Fruit fly (Drosophila melanogaster): ENCODE results near the gene crq.

The crq gene

DNA sequence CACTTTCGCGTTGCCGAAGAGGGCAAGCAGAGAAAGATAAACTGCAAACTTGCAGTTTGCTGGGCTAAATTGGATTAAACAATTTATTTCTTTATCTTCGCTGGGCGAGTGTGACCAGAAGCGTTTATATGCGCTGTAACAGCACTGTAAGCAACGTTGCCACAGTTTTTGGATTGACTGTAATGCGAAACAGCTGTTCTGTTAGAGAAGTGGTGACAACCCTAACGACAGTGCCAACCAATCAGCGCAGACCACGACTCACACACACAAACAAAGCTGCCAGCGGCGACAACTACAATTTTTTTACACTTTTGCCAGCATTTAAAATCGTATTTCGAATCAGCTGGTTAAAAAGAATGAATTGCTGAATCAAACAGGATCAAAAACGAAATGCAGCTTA lies at the start of gene crq, which contains the start of gene shv:
Gene crq, minus strand, starts transcription at position 153 of the 400 bp plus-strand sequence.
Gene shv, plus strand, starts transcription at position 237 of the 400 bp plus-strand sequence.
- TF ChIP-seq CG17801 (GFP tag; optimal IDR thresholded peaks at IDR 0.05; ENCODE audit: partially characterized antibody): peak; percentile 62

DNA sequence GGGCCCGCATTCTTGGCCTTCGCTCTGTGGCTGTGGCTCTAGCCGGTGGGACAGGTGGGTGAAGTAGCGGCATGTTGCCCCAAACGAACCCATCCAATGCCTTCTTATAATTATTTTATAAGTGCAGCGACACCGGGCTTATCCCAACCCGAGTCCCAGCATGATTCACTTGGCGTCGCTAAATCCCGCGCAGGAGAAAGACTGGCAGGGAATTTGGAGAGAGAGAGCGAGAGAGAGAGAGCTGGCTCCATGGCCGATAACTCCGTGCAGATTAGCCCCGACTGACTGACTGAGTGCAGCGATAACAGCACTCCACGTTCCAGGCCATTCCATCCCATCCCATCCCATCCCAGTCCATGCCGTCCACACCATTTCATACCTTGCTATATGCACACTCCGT lies 48.8 kb upstream of the crq start:
- no peak for TF ChIP-seq CG17801 (GFP tag; optimal IDR thresholded peaks at IDR 0.05; ENCODE audit: partially characterized antibody)

DNA sequence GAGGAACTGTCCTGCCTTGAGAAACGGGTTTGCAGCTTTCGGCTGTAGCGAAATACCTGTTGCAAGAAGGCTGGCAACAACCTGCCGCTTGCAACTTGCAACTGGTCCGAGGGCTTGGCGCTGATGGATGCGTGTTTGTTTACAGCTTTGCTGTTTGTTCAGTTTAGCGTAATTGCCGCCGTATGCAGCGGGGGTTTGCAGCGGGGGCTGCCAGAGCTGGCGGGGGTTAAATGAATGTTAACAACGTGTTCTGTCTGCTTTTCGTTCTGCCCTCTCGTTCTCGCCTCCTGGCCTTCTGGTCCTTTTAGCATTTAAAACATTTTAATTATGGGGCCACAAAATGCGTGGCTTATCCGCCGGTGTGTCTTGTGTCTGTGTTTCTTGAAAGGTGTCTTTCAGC lies 47.1 kb upstream of the crq start:
- TF ChIP-seq CG17801 (GFP tag; optimal IDR thresholded peaks at IDR 0.05; ENCODE audit: partially characterized antibody): no peak

DNA sequence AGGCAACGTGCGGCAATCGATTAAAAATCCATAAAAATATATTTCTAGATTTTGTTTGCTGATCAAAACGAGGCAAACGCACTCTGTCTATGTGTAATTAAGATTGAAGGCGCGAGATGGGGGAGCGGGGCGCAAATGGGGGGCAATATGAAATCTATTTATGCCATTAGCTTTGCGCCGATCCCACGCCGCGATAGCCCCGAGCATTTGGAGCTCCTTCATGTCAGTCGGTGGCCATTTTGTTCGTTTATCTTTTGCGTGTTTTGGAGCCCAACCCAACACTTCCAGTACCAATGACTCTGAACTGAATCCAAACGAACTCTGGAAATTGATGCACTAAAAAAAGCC lies 45.6 kb upstream of the crq start:
- no peak for TF ChIP-seq CG17801 (GFP tag; optimal IDR thresholded peaks at IDR 0.05; ENCODE audit: partially characterized antibody)

DNA sequence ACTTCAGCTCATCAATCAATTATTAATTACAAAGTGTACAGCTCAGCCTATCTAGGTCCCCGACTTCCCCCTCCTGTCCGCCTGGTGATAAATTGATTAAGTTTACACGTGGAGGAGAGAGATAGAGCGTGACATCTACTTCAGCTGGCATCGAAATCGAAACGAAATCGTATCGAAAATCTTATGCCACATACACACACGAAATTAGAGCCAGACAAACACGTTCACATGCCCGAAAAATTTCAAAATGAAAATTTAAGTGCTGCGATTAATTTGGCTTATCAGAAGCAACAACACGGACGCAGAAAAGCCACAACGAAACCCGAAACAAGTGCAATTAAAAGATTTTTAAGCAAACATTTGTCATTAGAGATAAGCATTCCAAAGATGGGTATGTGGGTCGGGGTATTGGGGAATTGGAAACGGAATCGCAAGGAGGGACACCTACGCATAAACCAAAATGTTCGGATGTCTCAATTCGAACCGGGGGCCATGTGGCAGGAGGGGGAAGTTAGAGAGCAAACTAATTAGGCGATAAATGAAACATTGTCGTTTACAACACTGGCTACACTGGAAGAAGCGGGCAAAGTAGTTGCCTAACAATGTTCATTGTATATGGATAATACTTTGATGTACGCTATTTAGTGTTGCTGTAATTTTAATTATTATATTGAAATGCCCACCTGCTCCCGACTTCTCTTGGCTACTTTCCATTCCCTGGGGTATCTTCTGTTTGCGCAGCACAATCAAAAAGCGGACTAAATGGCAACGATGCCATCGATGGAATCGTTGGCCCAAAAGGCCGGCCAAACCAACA lies 45.0 kb upstream of the crq start:
- no peak for TF ChIP-seq CG17801 (GFP tag; optimal IDR thresholded peaks at IDR 0.05; ENCODE audit: partially characterized antibody)

DNA sequence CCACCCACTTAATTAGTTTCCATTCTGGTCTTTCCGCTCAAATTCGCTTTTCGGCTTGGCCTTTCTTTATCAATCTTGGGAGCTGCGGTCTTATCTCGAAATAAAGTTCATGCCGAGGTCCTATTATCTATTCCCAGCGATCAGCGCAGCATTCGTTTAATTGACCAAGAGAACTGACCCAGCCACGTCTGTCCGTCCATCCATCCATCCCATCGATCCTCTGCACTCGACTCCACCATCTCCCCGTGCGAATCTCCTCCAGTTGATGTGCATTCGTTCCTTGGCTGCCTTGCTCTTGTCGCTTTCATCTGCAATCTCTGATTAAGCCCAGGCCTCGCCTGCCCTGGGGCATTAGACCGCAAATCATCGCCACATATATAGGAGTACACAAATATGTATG lies 44.0 kb upstream of the crq start:
- no peak for TF ChIP-seq CG17801 (GFP tag; optimal IDR thresholded peaks at IDR 0.05; ENCODE audit: partially characterized antibody)

DNA sequence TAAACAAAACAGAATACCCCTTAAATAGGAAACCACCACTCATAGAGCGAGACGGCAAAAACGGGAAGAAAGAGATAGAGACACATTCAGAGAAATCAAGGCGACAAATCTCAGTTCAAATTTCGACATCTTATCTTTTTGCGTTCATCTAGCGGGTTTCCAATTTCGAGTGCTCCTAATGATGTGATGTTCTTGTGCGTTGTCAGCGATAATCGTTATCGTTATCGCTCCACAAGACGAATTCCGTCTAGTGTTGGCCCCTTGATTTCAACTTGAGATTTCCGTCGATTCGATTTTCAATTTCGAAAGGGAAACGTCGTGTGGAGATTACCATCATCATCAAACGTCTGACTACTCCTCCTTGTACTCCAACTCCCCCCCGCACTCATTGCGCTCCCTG lies 43.6 kb upstream of the crq start:
- no peak for TF ChIP-seq CG17801 (GFP tag; optimal IDR thresholded peaks at IDR 0.05; ENCODE audit: partially characterized antibody)

DNA sequence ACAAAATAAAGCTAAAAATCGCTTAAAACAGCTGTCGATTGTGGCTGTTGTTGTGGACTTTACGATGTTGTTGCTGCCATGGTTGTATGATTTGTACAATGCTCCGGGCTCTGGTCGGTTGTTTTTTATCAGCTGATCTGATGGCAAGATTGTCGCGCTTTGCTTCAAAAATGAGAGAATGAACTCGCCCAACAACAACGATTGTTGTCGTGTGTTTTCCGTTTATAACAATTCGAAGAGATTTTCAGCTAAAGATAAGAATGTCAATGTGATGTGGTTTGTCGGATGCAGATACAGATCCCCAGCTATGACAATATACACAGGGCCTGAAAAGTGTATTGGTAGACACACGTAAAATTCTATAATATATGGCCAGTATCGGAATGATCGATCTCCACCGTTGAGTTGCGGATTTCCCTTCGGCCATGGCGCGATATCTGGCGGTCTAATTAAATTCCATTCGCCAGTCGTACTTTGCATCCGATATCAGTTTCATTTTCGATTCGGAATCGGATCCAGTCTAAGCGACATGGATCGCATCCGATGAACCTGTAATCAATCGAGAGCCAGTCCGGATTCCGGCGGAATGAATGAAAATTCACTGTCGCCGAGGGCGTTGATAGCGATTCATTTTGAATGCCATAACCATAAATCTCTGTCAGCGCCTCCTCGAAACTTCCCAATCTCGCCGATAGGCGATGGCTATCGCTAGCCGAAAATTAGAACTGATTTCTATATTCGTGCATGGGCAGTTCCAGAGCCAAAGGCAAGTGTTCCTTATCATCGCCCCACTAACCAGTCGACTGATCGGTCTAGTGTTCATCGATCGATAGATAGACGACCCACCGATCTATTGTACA lies 42.8 kb upstream of the crq start:
- no peak for TF ChIP-seq CG17801 (GFP tag; optimal IDR thresholded peaks at IDR 0.05; ENCODE audit: partially characterized antibody)

DNA sequence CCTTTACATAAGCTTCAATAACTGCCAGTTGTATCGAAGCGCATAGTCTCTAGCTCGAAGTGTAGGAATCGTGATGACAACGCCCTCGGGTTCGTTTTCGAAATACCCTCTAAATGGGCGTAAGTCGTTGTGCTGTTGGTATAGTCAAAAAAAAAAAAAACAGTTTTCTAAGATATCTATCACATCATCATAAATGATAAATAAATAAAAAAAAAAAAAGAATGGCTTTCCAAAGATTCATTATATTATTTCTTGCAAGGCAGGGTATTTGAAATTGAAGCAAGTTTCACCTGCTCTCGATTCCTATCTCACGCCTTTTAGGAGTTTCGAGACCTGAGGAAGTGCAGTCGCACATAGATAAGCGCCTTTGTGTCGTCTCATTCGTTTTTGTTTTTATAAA lies 40.5 kb upstream of the crq start:
- TF ChIP-seq CG17801 (GFP tag; optimal IDR thresholded peaks at IDR 0.05; ENCODE audit: partially characterized antibody): peak; percentile 21

DNA sequence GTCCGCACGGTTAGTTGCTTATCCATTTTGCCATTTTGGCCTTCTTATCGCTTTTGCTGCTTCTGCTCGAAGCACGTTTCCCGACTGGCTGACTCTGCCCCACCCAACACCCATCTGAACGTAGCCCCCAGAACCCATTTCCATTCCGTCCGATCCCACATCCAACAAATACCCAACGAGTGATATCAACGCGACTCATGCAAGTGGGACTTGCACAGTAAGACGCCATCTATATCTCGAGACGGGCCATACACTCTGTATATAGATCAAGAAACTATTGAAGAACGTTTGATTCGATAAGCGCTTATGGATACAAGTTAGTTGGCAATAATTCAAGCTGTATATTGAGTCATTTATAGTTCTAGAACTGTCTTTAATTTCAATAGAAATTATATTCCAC lies 39.4 kb upstream of the crq start:
- no peak for TF ChIP-seq CG17801 (GFP tag; optimal IDR thresholded peaks at IDR 0.05; ENCODE audit: partially characterized antibody)

DNA sequence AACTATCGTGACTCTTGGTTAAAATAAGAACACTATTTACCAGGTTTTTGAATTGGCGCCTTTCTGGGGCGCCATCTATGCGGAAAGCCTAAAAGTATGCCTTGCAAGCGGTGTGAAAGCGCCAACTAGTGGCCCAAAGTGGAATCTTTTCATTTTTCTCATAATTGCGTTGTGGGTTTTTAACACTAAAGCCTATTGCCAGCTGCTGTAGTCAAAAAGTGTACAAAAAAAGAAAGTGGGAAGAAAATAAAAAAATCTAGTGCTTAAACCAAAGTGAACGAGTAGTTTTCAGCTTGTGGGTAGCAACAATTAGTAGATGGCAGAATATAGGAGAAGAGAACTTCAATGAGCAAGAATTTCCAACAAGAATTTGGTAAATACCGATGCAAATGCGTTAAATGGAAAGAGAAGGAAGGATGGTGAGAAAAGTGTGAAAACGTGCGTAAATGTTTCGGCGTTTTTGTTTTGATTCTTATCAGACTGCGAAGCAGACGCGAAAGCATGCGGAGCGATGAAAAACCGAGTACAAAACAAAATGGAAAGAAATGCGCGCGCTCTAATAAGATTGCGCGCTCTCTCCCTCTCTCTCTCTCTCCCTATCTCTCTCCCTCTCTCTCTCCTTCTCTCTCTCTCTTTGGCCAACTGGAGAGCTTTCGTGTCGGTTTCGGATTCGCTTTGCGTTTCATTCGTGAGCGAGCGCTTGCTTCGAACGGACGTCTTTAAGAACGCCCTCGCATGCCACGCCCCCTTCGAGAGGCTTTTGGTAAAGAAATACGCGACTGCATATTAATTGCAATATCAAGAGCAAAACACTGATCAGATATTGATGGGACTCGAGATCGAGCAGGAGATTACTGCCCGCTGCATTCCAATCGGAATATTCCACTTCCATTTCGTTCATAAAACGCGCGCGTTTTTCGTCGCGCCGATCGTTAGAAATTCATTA lies 37.6 kb upstream of the crq start:
- TF ChIP-seq CG17801 (GFP tag; optimal IDR thresholded peaks at IDR 0.05; ENCODE audit: partially characterized antibody): peak; percentile 91

DNA sequence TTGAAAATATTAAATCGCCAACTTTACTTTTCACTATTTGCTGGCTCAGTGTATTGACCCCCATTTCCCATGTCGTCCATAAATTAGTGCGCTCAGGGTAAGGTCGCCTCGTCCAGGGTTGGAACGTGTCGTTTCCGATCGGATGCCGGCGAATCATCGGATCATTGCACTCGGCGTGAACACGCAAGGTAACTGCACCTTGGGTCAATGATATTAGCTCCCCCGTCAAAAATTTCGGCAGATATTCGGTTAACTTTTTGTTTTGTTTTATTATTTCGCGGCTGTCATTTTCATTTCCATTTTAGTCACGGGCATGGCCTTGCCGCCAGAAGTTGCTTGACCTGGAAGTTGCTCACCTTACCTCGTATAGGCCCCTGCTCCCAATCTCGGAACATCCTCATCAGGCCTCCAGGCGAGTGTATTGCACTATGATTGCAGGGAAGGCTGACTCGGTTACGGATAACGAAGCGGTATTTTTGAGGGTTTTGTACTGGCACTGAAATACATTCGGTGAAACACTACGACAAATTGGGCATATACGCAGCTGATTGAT lies 35.8 kb upstream of the crq start:
- TF ChIP-seq CG17801 (GFP tag; optimal IDR thresholded peaks at IDR 0.05; ENCODE audit: partially characterized antibody): no peak

DNA sequence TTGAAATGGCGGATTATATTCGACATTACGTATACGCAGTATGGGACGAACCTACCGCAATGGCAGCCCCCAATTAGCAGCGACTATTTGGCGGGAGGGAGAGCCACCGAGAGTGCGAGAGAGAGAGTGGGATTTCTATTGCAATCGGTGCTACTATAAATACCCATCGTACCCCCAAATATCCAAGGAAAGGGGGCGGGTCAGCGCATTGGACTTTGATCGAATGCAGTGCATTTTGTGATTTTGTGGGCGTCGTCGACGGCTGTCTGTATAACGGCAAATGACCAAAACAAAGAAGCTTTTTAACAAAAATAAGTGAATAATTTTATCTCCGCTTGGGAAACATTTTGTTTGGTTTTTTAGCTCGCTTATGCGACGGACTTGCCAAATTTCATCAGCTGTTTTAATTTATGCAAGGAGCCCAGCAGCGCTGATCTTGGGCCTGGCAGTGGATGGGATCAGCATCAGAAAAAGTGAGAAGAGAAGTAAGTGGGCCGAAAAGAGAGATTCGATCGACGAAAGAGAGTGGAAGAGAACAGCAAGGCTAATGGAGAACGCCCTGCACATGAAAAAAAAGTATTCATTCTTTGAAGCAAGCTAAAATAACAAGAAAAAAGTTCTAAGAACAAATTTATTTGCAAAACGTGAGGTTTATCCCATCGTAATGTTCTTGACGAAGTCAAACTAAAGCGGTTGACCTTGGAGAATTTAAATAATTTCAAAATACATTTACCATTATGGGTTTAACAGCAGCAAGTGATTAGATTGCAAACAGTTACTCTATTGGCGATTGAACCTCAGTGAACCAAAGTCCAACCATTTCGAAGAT lies 35.1 kb upstream of the crq start:
- TF ChIP-seq CG17801 (GFP tag; optimal IDR thresholded peaks at IDR 0.05; ENCODE audit: partially characterized antibody): no peak

DNA sequence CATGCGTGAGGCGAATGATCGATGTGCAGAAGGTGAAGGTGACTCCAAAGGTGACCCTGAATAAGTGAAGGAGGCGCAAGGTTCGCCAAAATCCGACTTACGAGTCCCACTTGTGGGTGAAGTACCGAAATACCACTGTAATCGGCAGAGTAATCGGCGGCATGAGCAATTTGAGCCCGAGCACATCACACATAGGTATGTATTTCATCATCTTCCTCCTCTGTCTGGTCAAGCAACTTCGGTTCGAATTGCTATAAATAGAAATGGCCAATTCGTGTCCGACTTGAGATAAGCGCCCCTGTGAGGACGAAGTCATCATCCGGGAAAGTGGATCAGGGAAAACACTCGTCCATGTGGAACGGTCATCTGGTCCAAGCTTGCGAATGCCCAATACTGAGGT lies 34.3 kb upstream of the crq start:
- TF ChIP-seq CG17801 (GFP tag; optimal IDR thresholded peaks at IDR 0.05; ENCODE audit: partially characterized antibody): no peak
